Worm (Caenorhabditis elegans) whole organism, L4 larva: ENCODE measurements around the gene ceh-13.
"Not testable (repeated sequence)": the region's sequence is repeated elsewhere in the genome, so short reads cannot be mapped to it uniquely, and the experiment has no call there.

Experiments used
- ama-1 ChIP-seq: fragments of 150-350 bp; optimal IDR thresholded peaks from 2 replicates; lab custom pipeline; 2014; ENCODE audit warnings: inconsistent platforms, mixed read lengths
- dve-1 ChIP-seq: sonication (generic microtip); optimal IDR thresholded peaks from 2 replicates; lab custom pipeline; 2017; ENCODE audit warnings: antibody characterized with exemption, mild to moderate bottlenecking, missing genetic modification characterization, missing compliant biosample characterization; ENCODE audit not compliant: insufficient read depth
- hlh-30 ChIP-seq: sonication (generic microtip); optimal IDR thresholded peaks from 2 replicates; lab custom pipeline; 2017; ENCODE audit warnings: antibody characterized with exemption, mild to moderate bottlenecking, missing genetic modification characterization, missing compliant biosample characterization; ENCODE audit not compliant: insufficient read depth
- jun-1 ChIP-seq: fragments of 150-350 bp; optimal IDR thresholded peaks from 2 replicates; lab custom pipeline; 2014; ENCODE audit warnings: missing biosample characterization, missing genetic modification reagents, missing genetic modification characterization

ce11 chrIII:7594482-7594881 lies 39.0 kb downstream of the ceh-13 start, which contains the start of gene Y80D4G.2:
- TF ChIP-seq ama-1 (lab: Kevin White, UChicago); dve-1; jun-1; hlh-30: not testable (repeated sequence)
